Worm (Caenorhabditis elegans) whole organism, L4 larva: Measurements from ENCODE around the gene F14D7.14.

Source experiments
- D1046.2 ChIP-seq: fragments of 200-800 bp; sonication (Bioruptor generic); IDR thresholded peaks from 2 replicates; pipeline ENCODE4 v1.3.6; 2022; ENCODE audit warnings: missing genetic modification characterization, missing compliant biosample characterization
- F26F4.8 ChIP-seq: fragments of 200-800 bp; sonication (Bioruptor generic); conservative IDR thresholded peaks from 2 replicates; pipeline ENCODE4 v1.3.6; 2022; ENCODE audit warnings: missing genetic modification characterization, missing compliant biosample characterization
- F44E2.7 ChIP-seq: fragments of 200-800 bp; sonication (Bioruptor generic); IDR thresholded peaks from 2 replicates; pipeline ENCODE4 v2.1.2; 2022; ENCODE audit warnings: missing genetic modification characterization, missing compliant biosample characterization
- R02D3.7 ChIP-seq: fragments of 150-350 bp; sonication (generic microtip); optimal IDR thresholded peaks from 3 replicates; lab custom pipeline; 2014; ENCODE audit warnings: missing biosample characterization, missing genetic modification characterization
- T20F7.1 ChIP-seq: fragments of 200-800 bp; sonication (Bioruptor generic); optimal IDR thresholded peaks from 2 replicates; lab custom pipeline; 2018; ENCODE audit warnings: mild to moderate bottlenecking, missing genetic modification characterization, missing compliant biosample characterization
- T26A8.4 ChIP-seq: fragments of 200-800 bp; sonication (Bioruptor generic); IDR thresholded peaks from 2 replicates; pipeline ENCODE4 v1.3.6; 2022; ENCODE audit warnings: missing genetic modification characterization, missing compliant biosample characterization
- Y105C5A.15 ChIP-seq: fragments of 200-800 bp; sonication (Bioruptor generic); IDR thresholded peaks from 2 replicates; pipeline ENCODE4 v1.3.6; 2022; ENCODE audit warnings: missing genetic modification characterization, missing compliant biosample characterization
- ZK546.5 ChIP-seq, 2 experiments: sonication (generic microtip); optimal IDR thresholded peaks; 2 replicates each; lab custom pipeline; 2017; ENCODE audit warnings: missing biosample characterization in 2 of 2, missing genetic modification characterization in 2 of 2
- aha-1 ChIP-seq: fragments of 150-350 bp; peaks from one replicate; lab custom pipeline; 2014; ENCODE audit warnings: missing biosample characterization, missing genetic modification characterization
- attf-4 ChIP-seq: sonication (generic microtip); optimal IDR thresholded peaks from 3 replicates; lab custom pipeline; 2017; ENCODE audit warnings: missing biosample characterization, missing genetic modification characterization
- ceh-20 ChIP-seq: fragments of 200-800 bp; sonication (Bioruptor generic); IDR thresholded peaks from 2 replicates; pipeline ENCODE4 v1.3.6; 2022; ENCODE audit warnings: missing genetic modification reagents, missing genetic modification characterization, missing compliant biosample characterization
- ceh-32 ChIP-seq: sonication (generic microtip); optimal IDR thresholded peaks from 2 replicates; lab custom pipeline; 2016; ENCODE audit warnings: mild to moderate bottlenecking, missing genetic modification characterization, missing compliant biosample characterization; ENCODE audit not compliant: poor library complexity
- ceh-62 ChIP-seq: sonication (generic microtip); optimal IDR thresholded peaks from 2 replicates; lab custom pipeline; 2017; ENCODE audit warnings: missing biosample characterization, missing genetic modification characterization
- ces-1 ChIP-seq: fragments of 150-350 bp; sonication (generic microtip); optimal IDR thresholded peaks from 4 replicates; lab custom pipeline; 2014; ENCODE audit warnings: missing biosample characterization, missing genetic modification reagents, missing genetic modification characterization
- daf-16 ChIP-seq, 3 experiments: sonication (generic microtip); optimal IDR thresholded peaks; 2 replicates each; lab custom pipeline; 2016 to 2017; ENCODE audit warnings: missing genetic modification characterization in 3 of 3, missing genetic modification reagents in 3 of 3, mild to moderate bottlenecking in 2 of 3, missing compliant biosample characterization in 2 of 3, missing biosample characterization in 1 of 3, moderate library complexity in 1 of 3
- daf-19 ChIP-seq: fragments of 200-800 bp; sonication (Bioruptor generic); conservative IDR thresholded peaks from 2 replicates; pipeline ENCODE4 v1.3.6; 2022; ENCODE audit warnings: missing genetic modification characterization, missing compliant biosample characterization
- dmd-8 ChIP-seq: fragments of 200-800 bp; sonication (Bioruptor generic); IDR thresholded peaks from 2 replicates; pipeline ENCODE4 v1.3.6; 2022; ENCODE audit warnings: missing genetic modification characterization, missing compliant biosample characterization
- dmd-9 ChIP-seq: fragments of 200-800 bp; sonication (Bioruptor generic); IDR thresholded peaks from 2 replicates; pipeline ENCODE4 v1.3.6; 2022; ENCODE audit warnings: missing genetic modification reagents, missing genetic modification characterization, missing compliant biosample characterization
- duxl-1 ChIP-seq: sonication (generic microtip); optimal IDR thresholded peaks from 2 replicates; lab custom pipeline; 2016; ENCODE audit warnings: mild to moderate bottlenecking, missing genetic modification characterization, moderate library complexity, missing compliant biosample characterization; ENCODE audit not compliant: poor library complexity
- gei-8 ChIP-seq: fragments of 200-800 bp; sonication (Bioruptor generic); optimal IDR thresholded peaks from 2 replicates; lab custom pipeline; 2018; ENCODE audit warnings: mild to moderate bottlenecking, missing genetic modification characterization, missing compliant biosample characterization
- hlh-11 ChIP-seq: fragments of 200-800 bp; sonication (Bioruptor generic); optimal IDR thresholded peaks from 2 replicates; lab custom pipeline; 2018; ENCODE audit warnings: mild to moderate bottlenecking, missing genetic modification characterization, missing compliant biosample characterization
- jun-1 ChIP-seq: fragments of 150-350 bp; optimal IDR thresholded peaks from 2 replicates; lab custom pipeline; 2014; ENCODE audit warnings: missing biosample characterization, missing genetic modification reagents, missing genetic modification characterization
- lin-1 ChIP-seq: fragments of 200-800 bp; sonication (Bioruptor generic); IDR thresholded peaks from 2 replicates; pipeline ENCODE4 v1.3.6; 2022; ENCODE audit warnings: missing genetic modification reagents, missing genetic modification characterization, missing compliant biosample characterization
- lin-13 ChIP-seq: fragments of 150-350 bp; optimal IDR thresholded peaks from 2 replicates; lab custom pipeline; 2014; ENCODE audit warnings: missing biosample characterization, missing genetic modification reagents, missing genetic modification characterization
- lin-29 ChIP-seq: fragments of 200-800 bp; sonication (Bioruptor generic); IDR thresholded peaks from 2 replicates; pipeline ENCODE4 v1.3.6; 2022; ENCODE audit warnings: missing genetic modification reagents, missing genetic modification characterization, missing compliant biosample characterization
- lin-38 ChIP-seq: fragments of 200-800 bp; sonication (Bioruptor generic); IDR thresholded peaks from 2 replicates; pipeline ENCODE4 v1.3.6; 2022; ENCODE audit warnings: missing genetic modification reagents, missing genetic modification characterization, missing compliant biosample characterization
- lsy-2 ChIP-seq, 2 experiments: fragments of 150-350 bp in 1 of 2; sonication (generic microtip) in 1 of 2; optimal IDR thresholded peaks; 2 replicates each; lab custom pipeline; 2014 to 2017; ENCODE audit warnings: missing biosample characterization in 2 of 2, missing genetic modification characterization in 2 of 2
- madf-5 ChIP-seq, 2 experiments: fragments of 200-800 bp; sonication (Bioruptor generic); IDR thresholded peaks; 2 replicates each; pipeline ENCODE4 v1.3.6; 2022; ENCODE audit warnings: missing compliant biosample characterization in 2 of 2, missing genetic modification characterization in 2 of 2
- madf-9 ChIP-seq: fragments of 200-800 bp; sonication (Bioruptor generic); conservative IDR thresholded peaks from 2 replicates; pipeline ENCODE4 v1.3.6; 2022; ENCODE audit warnings: missing genetic modification reagents, missing genetic modification characterization, missing compliant biosample characterization
- nhr-102 ChIP-seq: sonication (generic microtip); optimal IDR thresholded peaks from 2 replicates; lab custom pipeline; 2016; ENCODE audit warnings: mild to moderate bottlenecking, missing genetic modification characterization, moderate library complexity, missing compliant biosample characterization
- nhr-11 ChIP-seq: fragments of 150-350 bp; optimal IDR thresholded peaks from 2 replicates; lab custom pipeline; 2014; ENCODE audit warnings: missing biosample characterization, missing genetic modification characterization
- nhr-111 ChIP-seq: fragments of 200-800 bp; sonication (Bioruptor generic); optimal IDR thresholded peaks from 2 replicates; lab custom pipeline; 2018; ENCODE audit warnings: mild to moderate bottlenecking, missing genetic modification characterization, missing compliant biosample characterization
- nhr-28 ChIP-seq: fragments of 150-350 bp; optimal IDR thresholded peaks from 2 replicates; lab custom pipeline; 2014; ENCODE audit warnings: missing biosample characterization, missing genetic modification characterization
- nhr-41 ChIP-seq: fragments of 200-800 bp; sonication (Bioruptor generic); IDR thresholded peaks from 2 replicates; pipeline ENCODE4 v1.3.6; 2022; ENCODE audit warnings: missing genetic modification reagents, missing genetic modification characterization, missing compliant biosample characterization
- nhr-42 ChIP-seq: fragments of 200-800 bp; sonication (Bioruptor generic); IDR thresholded peaks from 2 replicates; pipeline ENCODE4 v1.3.6; 2022; ENCODE audit warnings: missing genetic modification characterization, missing compliant biosample characterization
- nhr-48 ChIP-seq: sonication (generic microtip); optimal IDR thresholded peaks from 2 replicates; lab custom pipeline; 2016; ENCODE audit warnings: mild to moderate bottlenecking, missing genetic modification characterization, missing compliant biosample characterization
- nhr-6 ChIP-seq: fragments of 150-350 bp; optimal IDR thresholded peaks from 2 replicates; lab custom pipeline; 2014; ENCODE audit warnings: missing biosample characterization, missing genetic modification characterization
- pha-4 ChIP-seq, 2 experiments: fragments of 150-350 bp in 1 of 2; fragments of 200-800 bp in 1 of 2; sonication (Bioruptor generic) in 1 of 2; IDR thresholded peaks in 1 of 2; optimal IDR thresholded peaks in 1 of 2; 2 replicates each; pipeline versions ENCODE4 v1.3.6 to Lab custom; 2014 to 2022; ENCODE audit warnings: missing genetic modification characterization in 2 of 2, missing genetic modification reagents in 2 of 2, missing biosample characterization in 1 of 2, missing compliant biosample characterization in 1 of 2
- sdz-12 ChIP-seq: fragments of 200-800 bp; sonication (Bioruptor generic); optimal IDR thresholded peaks from 2 replicates; lab custom pipeline; 2018; ENCODE audit warnings: mild to moderate bottlenecking, missing genetic modification characterization, missing compliant biosample characterization
- skn-1 ChIP-seq: fragments of 150-350 bp; optimal IDR thresholded peaks from 2 replicates; lab custom pipeline; 2014; ENCODE audit warnings: missing biosample characterization, missing genetic modification characterization
- spr-1 ChIP-seq: sonication (generic microtip); optimal IDR thresholded peaks from 2 replicates; lab custom pipeline; 2016; ENCODE audit warnings: mild to moderate bottlenecking, missing genetic modification characterization, missing compliant biosample characterization
- tra-1 ChIP-seq: fragments of 200-800 bp; sonication (Bioruptor generic); IDR thresholded peaks from 2 replicates; pipeline ENCODE4 v1.3.6; 2022; ENCODE audit warnings: missing genetic modification reagents, missing genetic modification characterization, missing compliant biosample characterization
- unc-39 ChIP-seq: sonication (generic microtip); optimal IDR thresholded peaks from 2 replicates; lab custom pipeline; 2017; ENCODE audit warnings: missing biosample characterization, missing genetic modification characterization
- unc-62 ChIP-seq, 3 experiments: fragments of 150-350 bp in 1 of 3; sonication (generic microtip); optimal IDR thresholded peaks in 2 of 3; peaks in 1 of 3; 1 replicate in 1 of 3; 2 replicates in 2 of 3; lab custom pipeline; 2014 to 2017; ENCODE audit warnings: missing biosample characterization in 3 of 3, missing genetic modification characterization in 3 of 3, missing genetic modification reagents in 3 of 3, missing genotype in 1 of 3
- vab-7 ChIP-seq: fragments of 200-800 bp; sonication (Bioruptor generic); IDR thresholded peaks from 2 replicates; pipeline ENCODE4 v1.3.6; 2022; ENCODE audit warnings: missing genetic modification reagents, missing genetic modification characterization, missing compliant biosample characterization
- zfp-2 ChIP-seq: sonication (generic microtip); optimal IDR thresholded peaks from 2 replicates; lab custom pipeline; 2016; ENCODE audit warnings: mild to moderate bottlenecking, missing genetic modification characterization, missing compliant biosample characterization
- zfp-3 ChIP-seq: fragments of 200-800 bp; sonication (Bioruptor generic); conservative IDR thresholded peaks from 2 replicates; pipeline ENCODE4 v1.3.6; 2022; ENCODE audit warnings: missing genetic modification reagents, missing genetic modification characterization, missing compliant biosample characterization
- zip-11 ChIP-seq: fragments of 200-800 bp; sonication (Bioruptor generic); IDR thresholded peaks from 2 replicates; pipeline ENCODE4 v1.3.6; 2022; ENCODE audit warnings: missing genetic modification characterization, missing compliant biosample characterization

F14D7.14 gene

ce11 chrV:14354258-14354877 is 44.6 kb downstream of the F14D7.14 start, which contains the start of gene Y49A3A.3 (continued):
- peak; percentile 67 for TF ChIP-seq pha-4 (GFP tag; IDR thresholded peaks at IDR 0.05; lab: Robert Waterston, UW)
- TF ChIP-seq pha-4 (tag; optimal IDR thresholded peaks at IDR 0.05; lab: Kevin White, UChicago): no peak
- no peak for TF ChIP-seq unc-39 (tag; lab: Kevin White, UChicago)
- no peak for TF ChIP-seq nhr-41 (GFP tag; lab: Robert Waterston, UW)
- no peak for TF ChIP-seq ceh-20 (GFP tag; lab: Robert Waterston, UW)
- peak; percentile 49; the same call in 1 of the 2 replicates for TF ChIP-seq Y105C5A.15 (GFP tag; lab: Robert Waterston, UW)
- peak; percentile 55 for TF ChIP-seq hlh-11 (tag; lab: Kevin White, UChicago)
- no peak for TF ChIP-seq dmd-9 (GFP tag; lab: Robert Waterston, UW)
- TF ChIP-seq F44E2.7 (GFP tag; lab: Robert Waterston, UW): no peak
- 0 out of 4 replicates have a peak, but pooled peaks have one; percentile 3 to 18 for TF ChIP-seq madf-5 (GFP tag; IDR thresholded peaks at IDR 0.05; lab: Robert Waterston, UW)
- no peak for TF ChIP-seq daf-19
- TF ChIP-seq lin-1 (GFP tag; lab: Robert Waterston, UW): peak; percentile 42; the same call in 1 of the 2 replicates
- no peak for TF ChIP-seq tra-1 (GFP tag; lab: Robert Waterston, UW)
- TF ChIP-seq nhr-11 (tag; lab: Kevin White, UChicago): no peak
- peak; percentile 37 for TF ChIP-seq duxl-1
- no peak for TF ChIP-seq nhr-28 (tag; lab: Kevin White, UChicago)
- TF ChIP-seq zfp-3 (GFP tag; lab: Robert Waterston, UW): peak; percentile 82; the same call in 1 of the 2 replicates
- no peak for TF ChIP-seq skn-1
- TF ChIP-seq nhr-111 (GFP tag; lab: Kevin White, UChicago): peak; percentile 28
- peak in 1 of 2 experiments; percentile 65 for TF ChIP-seq lsy-2 (tag; optimal IDR thresholded peaks at IDR 0.05; lab: Kevin White, UChicago)
- peak; percentile 85 for TF ChIP-seq sdz-12 (GFP tag; lab: Kevin White, UChicago)
- 0 out of 2 replicates have a peak, but pooled peaks have one; percentile 27 for TF ChIP-seq nhr-42 (GFP tag; lab: Robert Waterston, UW)
- no peak for TF ChIP-seq ceh-32
- no peak for TF ChIP-seq ceh-62
- TF ChIP-seq vab-7 (GFP tag; lab: Robert Waterston, UW): peak; percentile 49; the same call in 1 of the 2 replicates
- TF ChIP-seq lin-13 (GFP tag; lab: Kevin White, UChicago): peak; percentile 7
- peak; percentile 86 for TF ChIP-seq T26A8.4 (GFP tag; lab: Robert Waterston, UW)
- peak; percentile 57 for TF ChIP-seq nhr-48
- no peak for TF ChIP-seq jun-1 (tag; lab: Kevin White, UChicago)
- TF ChIP-seq attf-4 (tag; lab: Kevin White, UChicago): no peak
- peak in 1 of 2 experiments; percentile 94 for TF ChIP-seq unc-62 (GFP tag; optimal IDR thresholded peaks at IDR 0.05 in 1 of 2; lab: Kevin White, UChicago)
- TF ChIP-seq unc-62 (tag; optimal IDR thresholded peaks at IDR 0.05; lab: Kevin White, UChicago): no peak
- TF ChIP-seq madf-9 (GFP tag; lab: Robert Waterston, UW): peak; percentile 30; the same call in 1 of the 2 replicates
- TF ChIP-seq lin-38: peak; percentile 66
- TF ChIP-seq gei-8: no peak
- no peak for TF ChIP-seq R02D3.7 (tag; lab: Kevin White, UChicago)
- peak; percentile 56 for TF ChIP-seq nhr-6 (tag; lab: Kevin White, UChicago)
- TF ChIP-seq daf-16 (GFP tag; optimal IDR thresholded peaks at IDR 0.05; lab: Kevin White, UChicago): peak in 1 of 2 experiments; percentile 28
- TF ChIP-seq daf-16 (tag; optimal IDR thresholded peaks at IDR 0.05; lab: Kevin White, UChicago): peak; percentile 61
- TF ChIP-seq lin-29 (GFP tag; lab: Robert Waterston, UW): no peak
- TF ChIP-seq dmd-8 (GFP tag; lab: Robert Waterston, UW): no peak
- TF ChIP-seq spr-1: peak; percentile 65
- no peak for TF ChIP-seq ces-1 (GFP tag; lab: Kevin White, UChicago)
- peak; percentile 27; the same call in 1 of the 2 replicates for TF ChIP-seq F26F4.8 (GFP tag; lab: Robert Waterston, UW)
- 0 out of 2 replicates have a peak, but pooled peaks have one; percentile 22 for TF ChIP-seq zip-11 (GFP tag; lab: Robert Waterston, UW)
- TF ChIP-seq aha-1: peak; percentile 94
- TF ChIP-seq nhr-102 (tag; lab: Kevin White, UChicago): peak; percentile 91
- 0 out of 2 replicates have a peak, but pooled peaks have one; percentile 7 for TF ChIP-seq D1046.2
- TF ChIP-seq zfp-2 (tag; lab: Kevin White, UChicago): no peak
- TF ChIP-seq T20F7.1 (GFP tag; lab: Kevin White, UChicago): peak; percentile 60
- peak in 1 of 2 experiments; percentile 2 for TF ChIP-seq ZK546.5 (tag; optimal IDR thresholded peaks at IDR 0.05; lab: Kevin White, UChicago)
